Worm (Caenorhabditis elegans) whole organism, L2 larva: ENCODE data around the gene F37B12.3.

Source experiments
- C34F6.9 ChIP-seq: fragments of 150-350 bp; optimal IDR thresholded peaks from 2 replicates; lab custom pipeline; 2014; ENCODE audit warnings: missing biosample characterization, missing genetic modification characterization
- F13H6.1 ChIP-seq: sonication (generic microtip); optimal IDR thresholded peaks from 2 replicates; lab custom pipeline; 2016; ENCODE audit warnings: missing genetic modification characterization, missing compliant biosample characterization
- Y55F3AM.14 ChIP-seq: fragments of 200-800 bp; sonication (Bioruptor generic); optimal IDR thresholded peaks from 2 replicates; lab custom pipeline; 2018; ENCODE audit warnings: mild to moderate bottlenecking, missing genetic modification characterization, missing compliant biosample characterization
- alr-1 ChIP-seq: fragments of 150-350 bp; optimal IDR thresholded peaks from 2 replicates; lab custom pipeline; 2014; ENCODE audit warnings: missing biosample characterization, missing genetic modification characterization
- aly-2 ChIP-seq: fragments of 150-350 bp; optimal IDR thresholded peaks from 2 replicates; lab custom pipeline; 2014; ENCODE audit warnings: missing biosample characterization, missing genetic modification characterization
- ama-1 ChIP-seq: fragments of 150-350 bp; optimal IDR thresholded peaks from 2 replicates; lab custom pipeline; 2018; ENCODE audit warnings: inconsistent platforms
- ceh-16 ChIP-seq: fragments of 150-350 bp; optimal IDR thresholded peaks from 2 replicates; lab custom pipeline; 2014; ENCODE audit warnings: missing biosample characterization, missing genetic modification characterization
- elt-1 ChIP-seq: fragments of 150-350 bp; optimal IDR thresholded peaks from 2 replicates; lab custom pipeline; 2014; ENCODE audit warnings: missing biosample characterization, missing genetic modification characterization
- fos-1 ChIP-seq: fragments of 150-350 bp; optimal IDR thresholded peaks from 2 replicates; lab custom pipeline; 2014; ENCODE audit warnings: missing biosample characterization, missing genetic modification characterization
- gmeb-1 ChIP-seq: fragments of 150-350 bp; optimal IDR thresholded peaks from 2 replicates; lab custom pipeline; 2014; ENCODE audit warnings: missing biosample characterization, missing genetic modification characterization
- lin-11 ChIP-seq: fragments of 150-350 bp; sonication (generic microtip); optimal IDR thresholded peaks from 2 replicates; lab custom pipeline; 2014; ENCODE audit warnings: missing biosample characterization, missing genetic modification characterization, inconsistent platforms, mixed read lengths
- lin-39 ChIP-seq: fragments of 150-350 bp; optimal IDR thresholded peaks from 2 replicates; lab custom pipeline; 2014; ENCODE audit warnings: missing biosample characterization, missing genetic modification reagents, missing genetic modification characterization
- lsy-2 ChIP-seq, 2 experiments: fragments of 150-350 bp in 1 of 2; sonication (generic microtip) in 1 of 2; optimal IDR thresholded peaks; 2 replicates each; lab custom pipeline; 2014 to 2017; ENCODE audit warnings: missing biosample characterization in 2 of 2, missing genetic modification characterization in 2 of 2
- mdl-1 ChIP-seq, 2 experiments: fragments of 150-350 bp in 1 of 2; sonication (generic microtip) in 1 of 2; optimal IDR thresholded peaks; 2 replicates each; lab custom pipeline; 2017; ENCODE audit warnings: missing biosample characterization in 2 of 2, missing genetic modification characterization in 2 of 2
- nhr-11 ChIP-seq: fragments of 150-350 bp; optimal IDR thresholded peaks from 2 replicates; lab custom pipeline; 2014; ENCODE audit warnings: missing biosample characterization, missing genetic modification characterization
- nhr-12 ChIP-seq: fragments of 150-350 bp; optimal IDR thresholded peaks from 2 replicates; lab custom pipeline; 2014; ENCODE audit warnings: missing biosample characterization, missing genetic modification characterization
- nhr-129 ChIP-seq: fragments of 150-350 bp; optimal IDR thresholded peaks from 2 replicates; lab custom pipeline; 2014; ENCODE audit warnings: missing biosample characterization, missing genetic modification characterization
- nhr-21 ChIP-seq: fragments of 150-350 bp; optimal IDR thresholded peaks from 2 replicates; lab custom pipeline; 2014; ENCODE audit warnings: missing biosample characterization, missing genetic modification characterization
- nhr-237 ChIP-seq: fragments of 150-350 bp; optimal IDR thresholded peaks from 2 replicates; lab custom pipeline; 2014; ENCODE audit warnings: missing biosample characterization, missing genetic modification characterization
- nhr-25 ChIP-seq: fragments of 150-350 bp; sonication (generic microtip); optimal IDR thresholded peaks from 3 replicates; lab custom pipeline; 2014; ENCODE audit warnings: missing biosample characterization, missing genetic modification characterization
- nhr-6 ChIP-seq: fragments of 150-350 bp; optimal IDR thresholded peaks from 2 replicates; lab custom pipeline; 2014; ENCODE audit warnings: missing biosample characterization, missing genetic modification characterization
- nhr-77 ChIP-seq: fragments of 150-350 bp; optimal IDR thresholded peaks from 2 replicates; lab custom pipeline; 2014; ENCODE audit warnings: missing biosample characterization, missing genetic modification characterization
- peb-1 ChIP-seq: fragments of 150-350 bp; optimal IDR thresholded peaks from 2 replicates; lab custom pipeline; 2014; ENCODE audit warnings: missing biosample characterization, missing genetic modification characterization
- skn-1 ChIP-seq: sonication (generic microtip); optimal IDR thresholded peaks from 2 replicates; lab custom pipeline; 2017; ENCODE audit warnings: missing biosample characterization, missing genetic modification characterization
- sma-3 ChIP-seq: sonication (generic microtip); optimal IDR thresholded peaks from 2 replicates; lab custom pipeline; 2016; ENCODE audit warnings: missing genetic modification reagents, missing genetic modification characterization, missing compliant biosample characterization
- sma-9 ChIP-seq, 2 experiments: fragments of 150-350 bp in 1 of 2; sonication (generic microtip) in 1 of 2; optimal IDR thresholded peaks; 2 replicates each; lab custom pipeline; 2014 to 2016; ENCODE audit warnings: missing genetic modification characterization in 2 of 2, mild to moderate bottlenecking in 1 of 2, missing biosample characterization in 1 of 2, missing compliant biosample characterization in 1 of 2, missing genetic modification reagents in 1 of 2, moderate library complexity in 1 of 2
- unc-39 ChIP-seq: fragments of 150-350 bp; optimal IDR thresholded peaks from 2 replicates; lab custom pipeline; 2014; ENCODE audit warnings: missing biosample characterization, missing genetic modification characterization
- unc-55 ChIP-seq: fragments of 150-350 bp; sonication (generic microtip); optimal IDR thresholded peaks from 3 replicates; lab custom pipeline; 2014; ENCODE audit warnings: missing biosample characterization, missing genetic modification reagents, missing genetic modification characterization
- unc-62 ChIP-seq: fragments of 150-350 bp; optimal IDR thresholded peaks from 2 replicates; lab custom pipeline; 2014; ENCODE audit warnings: missing biosample characterization, missing genetic modification reagents, missing genetic modification characterization
- zag-1 ChIP-seq: fragments of 150-350 bp; optimal IDR thresholded peaks from 2 replicates; lab custom pipeline; 2014; ENCODE audit warnings: missing biosample characterization, missing genetic modification characterization
- ztf-1 ChIP-seq: fragments of 200-800 bp; sonication (Bioruptor generic); conservative IDR thresholded peaks from 2 replicates; pipeline ENCODE4 v1.3.6; 2022; ENCODE audit warnings: missing genetic modification characterization, missing compliant biosample characterization
- ztf-4 ChIP-seq: fragments of 150-350 bp; optimal IDR thresholded peaks from 2 replicates; lab custom pipeline; 2014; ENCODE audit warnings: missing biosample characterization, missing genetic modification characterization

The F37B12.3 gene

ce11 chrII:9031891-9032290 is 9.3 kb downstream of the F37B12.3 start:
- TF ChIP-seq alr-1 (tag; lab: Kevin White, UChicago) = no peak
- no peak for TF ChIP-seq aly-2 (tag; lab: Kevin White, UChicago)
- TF ChIP-seq sma-3 = peak; percentile 77
- no peak for TF ChIP-seq ztf-1
- TF ChIP-seq nhr-129 (tag; lab: Kevin White, UChicago) = peak; percentile 30
- TF ChIP-seq nhr-21 (tag; lab: Kevin White, UChicago) = peak; percentile 47
- TF ChIP-seq fos-1 (tag; lab: Kevin White, UChicago) = peak; percentile 10
- peak; percentile 36 for TF ChIP-seq sma-9 (GFP tag; optimal IDR thresholded peaks at IDR 0.05; lab: Kevin White, UChicago)
- TF ChIP-seq sma-9 (tag; optimal IDR thresholded peaks at IDR 0.05; lab: Kevin White, UChicago) = no peak

- TF ChIP-seq ztf-4 (tag; lab: Kevin White, UChicago) (no peak), nhr-12 (no peak), unc-39 (tag; lab: Kevin White, UChicago) (no peak), nhr-11 (tag; lab: Kevin White, UChicago) (no peak), mdl-1 (tag; optimal IDR thresholded peaks at IDR 0.05; lab: Kevin White, UChicago) (no peak), lin-11 (tag; lab: Kevin White, UChicago) (no peak), unc-62 (GFP tag; lab: Kevin White, UChicago) (no peak), lin-39 (tag; lab: Kevin White, UChicago) (no peak), nhr-25 (no peak), aly-2 (tag; lab: Kevin White, UChicago) (no peak), peb-1 (tag; lab: Kevin White, UChicago) (no peak), ama-1 (no peak), lsy-2 (tag; optimal IDR thresholded peaks at IDR 0.05; lab: Kevin White, UChicago) (no peak)
Observed at ce11 chrII:9029218-9029672, 12.0 kb downstream of the F37B12.3 start, which contains the start of gene F37B12.1. F37B12.1 (minus strand) TSS chrII:9029268.

- TF ChIP-seq ceh-16 (tag; lab: Kevin White, UChicago) = no peak
- peak; percentile 32 for TF ChIP-seq nhr-21 (tag; lab: Kevin White, UChicago)
- TF ChIP-seq fos-1 (tag; lab: Kevin White, UChicago) = peak; percentile 17
- peak; percentile 43 for TF ChIP-seq sma-3
- TF ChIP-seq mdl-1 (tag; optimal IDR thresholded peaks at IDR 0.05; lab: Kevin White, UChicago) = no peak
- peak; percentile 26 for TF ChIP-seq nhr-25
- TF ChIP-seq sma-9 (GFP tag; optimal IDR thresholded peaks at IDR 0.05; lab: Kevin White, UChicago) = peak; percentile 59
- TF ChIP-seq sma-9 (tag; optimal IDR thresholded peaks at IDR 0.05; lab: Kevin White, UChicago) = no peak
- no peak for TF ChIP-seq Y55F3AM.14 (GFP tag; lab: Kevin White, UChicago)
- no peak for TF ChIP-seq elt-1 (tag; lab: Kevin White, UChicago)
- TF ChIP-seq, all 48 proteins: peak for 5
Observed at ce11 chrII:9028096-9028495, 13.1 kb downstream of the F37B12.3 start.

- no peak for TF ChIP-seq nhr-6 (tag; lab: Kevin White, UChicago)
- TF ChIP-seq nhr-21 (tag; lab: Kevin White, UChicago) = peak; percentile 28
- no peak for TF ChIP-seq nhr-77 (tag; lab: Kevin White, UChicago)
- TF ChIP-seq zag-1 (tag; lab: Kevin White, UChicago) = no peak
- no peak for TF ChIP-seq nhr-237
- TF ChIP-seq sma-9 (GFP tag; optimal IDR thresholded peaks at IDR 0.05; lab: Kevin White, UChicago) = no peak
- no peak for TF ChIP-seq sma-9 (tag; optimal IDR thresholded peaks at IDR 0.05; lab: Kevin White, UChicago)
- TF ChIP-seq unc-39 (tag; lab: Kevin White, UChicago) = no peak
- peak; percentile 72 for TF ChIP-seq ceh-16 (tag; lab: Kevin White, UChicago)
Observed at ce11 chrII:9026348-9026747, 14.9 kb downstream of the F37B12.3 start.

ce11 chrII:9024312-9024711 is 16.9 kb downstream of the F37B12.3 start:
- TF ChIP-seq mdl-1 (tag; optimal IDR thresholded peaks at IDR 0.05; lab: Kevin White, UChicago) (no peak), gmeb-1 (tag; lab: Kevin White, UChicago) (no peak), nhr-11 (tag; lab: Kevin White, UChicago) (no peak), lsy-2 (tag; optimal IDR thresholded peaks at IDR 0.05; lab: Kevin White, UChicago) (no peak), Y55F3AM.14 (GFP tag; lab: Kevin White, UChicago) (no peak), nhr-129 (tag; lab: Kevin White, UChicago) (no peak), unc-55 (GFP tag; lab: Kevin White, UChicago) (no peak), fos-1 (tag; lab: Kevin White, UChicago) (no peak), sma-3 (no peak), ama-1 (no peak), F13H6.1 (tag; lab: Kevin White, UChicago) (no peak), C34F6.9 (tag; lab: Kevin White, UChicago) (no peak), nhr-21 (tag; lab: Kevin White, UChicago) (no peak), nhr-77 (tag; lab: Kevin White, UChicago) (no peak), skn-1 (tag; lab: Kevin White, UChicago) (no peak)
